Fruit fly (Drosophila melanogaster) whole organism, embryonic: ENCODE results near the gene CG12661.

Source experiments
- ATbp ChIP-seq: fragments of 200-800 bp; sonication (Bioruptor generic); optimal IDR thresholded peaks from 2 replicates; lab custom pipeline; 2017; ENCODE audit warnings: missing biosample characterization, mild to moderate bottlenecking, missing genetic modification characterization, missing genetic modification reagents
- CG10366 ChIP-seq: fragments of 200-800 bp; sonication (Bioruptor generic); IDR thresholded peaks from 2 replicates; pipeline ENCODE4 v1.3.6; 2022; ENCODE audit warnings: missing biosample characterization, missing genetic modification characterization
- CG11696 ChIP-seq: fragments of 200-800 bp; sonication (Bioruptor generic); IDR thresholded peaks from 2 replicates; pipeline ENCODE4 v1.3.6; 2022; ENCODE audit warnings: missing biosample characterization, missing genetic modification characterization
- CG12071 ChIP-seq: fragments of 200-800 bp; sonication (Bioruptor generic); optimal IDR thresholded peaks from 3 replicates; lab custom pipeline; 2018; ENCODE audit warnings: missing biosample characterization, mild to moderate bottlenecking, missing genetic modification characterization
- CG12236 ChIP-seq: fragments of 200-800 bp; sonication (Bioruptor generic); optimal IDR thresholded peaks from 2 replicates; lab custom pipeline; 2016; ENCODE audit warnings: missing biosample characterization, missing genetic modification characterization
- CG18011 ChIP-seq: fragments of 200-800 bp; sonication (Bioruptor generic); optimal IDR thresholded peaks from 2 replicates; lab custom pipeline; 2017; ENCODE audit warnings: missing biosample characterization, missing genetic modification characterization, mild to moderate bottlenecking, moderate library complexity, missing genotype
- CG2199 ChIP-seq: fragments of 200-800 bp; sonication (Bioruptor generic); IDR thresholded peaks from 3 replicates; pipeline ENCODE4 v1.3.6; 2022; ENCODE audit warnings: missing biosample characterization, missing genetic modification characterization
- CG2712 ChIP-seq: fragments of 200-800 bp; optimal IDR thresholded peaks from 3 replicates; lab custom pipeline; 2019; ENCODE audit warnings: missing biosample characterization, mild to moderate bottlenecking, missing genetic modification characterization, moderate library complexity
- CG30020 ChIP-seq: fragments of 200-800 bp; optimal IDR thresholded peaks from 2 replicates; lab custom pipeline; 2019; ENCODE audit warnings: missing biosample characterization, mild to moderate bottlenecking, missing genetic modification characterization, moderate library complexity
- CG33557 ChIP-seq: fragments of 200-800 bp; sonication (Bioruptor generic); optimal IDR thresholded peaks from 2 replicates; lab custom pipeline; 2019; ENCODE audit warnings: missing biosample characterization, mild to moderate bottlenecking, missing genetic modification characterization, moderate library complexity
- CG3847 ChIP-seq: fragments of 200-800 bp; sonication (Bioruptor generic); IDR thresholded peaks from 2 replicates; pipeline ENCODE4 v1.3.6; 2022; ENCODE audit warnings: missing biosample characterization, missing genetic modification characterization
- CG5953 ChIP-seq: fragments of 200-800 bp; sonication (Bioruptor generic); IDR thresholded peaks from 2 replicates; pipeline ENCODE4 v1.3.6; 2022; ENCODE audit warnings: missing biosample characterization, missing genetic modification characterization
- CG6683 ChIP-seq: fragments of 200-800 bp; sonication (Bioruptor generic); optimal IDR thresholded peaks from 2 replicates; lab custom pipeline; 2017; ENCODE audit warnings: missing biosample characterization, mild to moderate bottlenecking, missing genetic modification characterization, missing genetic modification reagents
- CG7987 ChIP-seq: fragments of 200-800 bp; sonication (Bioruptor generic); optimal IDR thresholded peaks from 2 replicates; lab custom pipeline; 2018; ENCODE audit warnings: missing biosample characterization, mild to moderate bottlenecking, missing genetic modification characterization, moderate library complexity
- CG8924 ChIP-seq: fragments of 200-800 bp; optimal IDR thresholded peaks from 3 replicates; lab custom pipeline; 2019; ENCODE audit warnings: missing biosample characterization, mild to moderate bottlenecking, missing genetic modification characterization, moderate library complexity
- CG9215 ChIP-seq: fragments of 200-800 bp; sonication (Bioruptor generic); IDR thresholded peaks from 2 replicates; pipeline ENCODE4 v1.3.6; 2022; ENCODE audit warnings: missing biosample characterization, missing genetic modification characterization
- Camta ChIP-seq: fragments of 200-800 bp; sonication (Bioruptor generic); optimal IDR thresholded peaks from 2 replicates; lab custom pipeline; 2016; ENCODE audit warnings: missing biosample characterization, missing genetic modification characterization
- D19A ChIP-seq: fragments of 200-800 bp; optimal IDR thresholded peaks from 3 replicates; lab custom pipeline; 2019; ENCODE audit warnings: missing biosample characterization, mild to moderate bottlenecking, missing genetic modification characterization, moderate library complexity
- Hand ChIP-seq: fragments of 200-800 bp; sonication (Bioruptor generic); optimal IDR thresholded peaks from 2 replicates; lab custom pipeline; 2017; ENCODE audit warnings: mild to moderate bottlenecking, missing biosample characterization, missing genetic modification reagents, missing genetic modification characterization
- Hey ChIP-seq: fragments of 200-800 bp; sonication (Bioruptor generic); optimal IDR thresholded peaks from 3 replicates; lab custom pipeline; 2018; ENCODE audit warnings: missing biosample characterization, mild to moderate bottlenecking, missing genetic modification characterization
- HmgZ ChIP-seq: fragments of 200-800 bp; sonication (Bioruptor generic); optimal IDR thresholded peaks from 2 replicates; lab custom pipeline; 2018; ENCODE audit warnings: missing biosample characterization, mild to moderate bottlenecking, missing genetic modification characterization
- Lhr ChIP-seq: fragments of 200-800 bp; sonication (Bioruptor generic); optimal IDR thresholded peaks from 3 replicates; lab custom pipeline; 2017; ENCODE audit warnings: mild to moderate bottlenecking, missing biosample characterization, missing genetic modification reagents, missing genetic modification characterization
- Lpt ChIP-seq: fragments of >200 bp; optimal IDR thresholded peaks from 2 replicates; lab custom pipeline; 2018; ENCODE audit warnings: missing biosample characterization, missing genetic modification characterization
- MTF-1 ChIP-seq: fragments of 200-800 bp; sonication (Bioruptor generic); optimal IDR thresholded peaks from 2 replicates; lab custom pipeline; 2018; ENCODE audit warnings: missing biosample characterization, mild to moderate bottlenecking, missing genetic modification characterization, borderline replicate concordance
- Neu2 ChIP-seq: fragments of 200-800 bp; sonication (Bioruptor generic); optimal IDR thresholded peaks from 3 replicates; lab custom pipeline; 2016; ENCODE audit warnings: missing biosample characterization, missing genetic modification characterization, borderline replicate concordance
- Oaz ChIP-seq: fragments of 200-800 bp; sonication (Bioruptor generic); IDR thresholded peaks from 2 replicates; pipeline ENCODE4 v1.3.6; 2022; ENCODE audit warnings: missing biosample characterization, missing genetic modification characterization
- Opbp ChIP-seq: fragments of 200-800 bp; sonication (Bioruptor generic); IDR thresholded peaks from 3 replicates; pipeline ENCODE4 v1.3.6; 2022; ENCODE audit warnings: missing biosample characterization, missing genetic modification characterization; ENCODE audit not compliant: partially characterized antibody
- Xrp1 ChIP-seq: fragments of 200-800 bp; sonication (Bioruptor generic); IDR thresholded peaks from 2 replicates; pipeline ENCODE4 v1.3.6; 2022; ENCODE audit warnings: missing biosample characterization, missing genetic modification characterization
- btn ChIP-seq: fragments of 200-800 bp; sonication (Bioruptor generic); optimal IDR thresholded peaks from 2 replicates; lab custom pipeline; 2016; ENCODE audit warnings: missing biosample characterization, missing genetic modification characterization
- cg ChIP-seq: fragments of 200-800 bp; sonication (Bioruptor generic); optimal IDR thresholded peaks from 3 replicates; lab custom pipeline; 2019; ENCODE audit warnings: missing biosample characterization, mild to moderate bottlenecking, missing genetic modification characterization, moderate library complexity
- croc ChIP-seq: fragments of 200-800 bp; sonication (Bioruptor generic); conservative IDR thresholded peaks from 3 replicates; pipeline ENCODE4 v1.3.6; 2022; ENCODE audit warnings: missing biosample characterization, missing genetic modification characterization
- danr ChIP-seq: fragments of 200-800 bp; sonication (Bioruptor generic); IDR thresholded peaks from 2 replicates; pipeline ENCODE4 v1.3.6; 2022; ENCODE audit warnings: missing biosample characterization, missing genetic modification characterization
- eyg ChIP-seq: fragments of 200-800 bp; sonication (Bioruptor generic); optimal IDR thresholded peaks from 3 replicates; lab custom pipeline; 2016; ENCODE audit warnings: missing biosample characterization, missing genetic modification characterization
- fd3F ChIP-seq: fragments of 200-800 bp; sonication (Bioruptor generic); optimal IDR thresholded peaks from 2 replicates; lab custom pipeline; 2018; ENCODE audit warnings: missing biosample characterization, mild to moderate bottlenecking, missing genetic modification characterization, moderate library complexity
- gcm2 ChIP-seq: fragments of 200-800 bp; sonication (Bioruptor generic); optimal IDR thresholded peaks from 2 replicates; lab custom pipeline; 2016; ENCODE audit warnings: missing biosample characterization, missing genetic modification characterization
- hth ChIP-seq: fragments of >200 bp; optimal IDR thresholded peaks from 2 replicates; lab custom pipeline; 2017; ENCODE audit warnings: inconsistent platforms
- ind ChIP-seq: fragments of 200-800 bp; sonication (Bioruptor generic); optimal IDR thresholded peaks from 3 replicates; lab custom pipeline; 2016; ENCODE audit warnings: missing biosample characterization, missing genetic modification characterization
- insv ChIP-seq, 2 experiments: fragments of 200-800 bp; sonication (Bioruptor generic); optimal IDR thresholded peaks; 3 replicates each; lab custom pipeline; 2016 to 2018; ENCODE audit warnings: missing biosample characterization in 2 of 2, missing genetic modification characterization in 2 of 2
- inv ChIP-seq: fragments of 200-800 bp; sonication (Bioruptor generic); IDR thresholded peaks from 2 replicates; pipeline ENCODE4 v1.3.6; 2022; ENCODE audit warnings: missing biosample characterization, missing genetic modification characterization; ENCODE audit not compliant: partially characterized antibody
- jumu ChIP-seq: fragments of 200-800 bp; sonication (Bioruptor generic); optimal IDR thresholded peaks from 3 replicates; lab custom pipeline; 2016; ENCODE audit warnings: missing biosample characterization, missing genetic modification characterization
- maf-S ChIP-seq: fragments of 200-800 bp; sonication (Bioruptor generic); optimal IDR thresholded peaks from 2 replicates; lab custom pipeline; 2016; ENCODE audit warnings: missing biosample characterization, missing genetic modification characterization
- pb ChIP-seq: fragments of 200-800 bp; sonication (Bioruptor generic); optimal IDR thresholded peaks from 3 replicates; lab custom pipeline; 2016; ENCODE audit warnings: missing biosample characterization, missing genetic modification characterization
- peb ChIP-seq: fragments of 200-800 bp; sonication (Bioruptor generic); IDR thresholded peaks from 2 replicates; pipeline ENCODE4 v1.3.6; 2022; ENCODE audit warnings: missing biosample characterization, missing genetic modification characterization
- sc ChIP-seq, 3 experiments: fragments of >200 bp in 2 of 3; fragments of 200-800 bp in 1 of 3; sonication (Bioruptor generic) in 1 of 3; optimal IDR thresholded peaks; 2 replicates in 2 of 3; 3 replicates in 1 of 3; lab custom pipeline; 2017; ENCODE audit warnings: mild to moderate bottlenecking in 1 of 3, missing biosample characterization in 1 of 3, missing genetic modification characterization in 1 of 3, missing genetic modification reagents in 1 of 3
- shn ChIP-seq: fragments of 200-800 bp; sonication (Bioruptor generic); optimal IDR thresholded peaks from 3 replicates; lab custom pipeline; 2016; ENCODE audit warnings: missing biosample characterization, missing genetic modification characterization
- sna ChIP-seq: fragments of 200-800 bp; sonication (Bioruptor generic); IDR thresholded peaks from 2 replicates; pipeline ENCODE4 v1.3.6; 2022; ENCODE audit warnings: missing biosample characterization, missing genetic modification characterization; ENCODE audit not compliant: partially characterized antibody
- tgo ChIP-seq: fragments of 200-800 bp; sonication (Bioruptor generic); IDR thresholded peaks from 3 replicates; pipeline ENCODE4 v1.3.6; 2022; ENCODE audit warnings: missing biosample characterization, missing genetic modification characterization
- unc-4 ChIP-seq: fragments of 200-800 bp; sonication (Bioruptor generic); IDR thresholded peaks from 2 replicates; pipeline ENCODE4 v1.3.6; 2022; ENCODE audit warnings: missing biosample characterization, missing genetic modification characterization; ENCODE audit not compliant: partially characterized antibody
- wor ChIP-seq: fragments of 200-800 bp; sonication (Bioruptor generic); IDR thresholded peaks from 2 replicates; pipeline ENCODE4 v1.3.6; 2022; ENCODE audit warnings: missing biosample characterization, missing genetic modification characterization

Gene CG12661

DNA sequence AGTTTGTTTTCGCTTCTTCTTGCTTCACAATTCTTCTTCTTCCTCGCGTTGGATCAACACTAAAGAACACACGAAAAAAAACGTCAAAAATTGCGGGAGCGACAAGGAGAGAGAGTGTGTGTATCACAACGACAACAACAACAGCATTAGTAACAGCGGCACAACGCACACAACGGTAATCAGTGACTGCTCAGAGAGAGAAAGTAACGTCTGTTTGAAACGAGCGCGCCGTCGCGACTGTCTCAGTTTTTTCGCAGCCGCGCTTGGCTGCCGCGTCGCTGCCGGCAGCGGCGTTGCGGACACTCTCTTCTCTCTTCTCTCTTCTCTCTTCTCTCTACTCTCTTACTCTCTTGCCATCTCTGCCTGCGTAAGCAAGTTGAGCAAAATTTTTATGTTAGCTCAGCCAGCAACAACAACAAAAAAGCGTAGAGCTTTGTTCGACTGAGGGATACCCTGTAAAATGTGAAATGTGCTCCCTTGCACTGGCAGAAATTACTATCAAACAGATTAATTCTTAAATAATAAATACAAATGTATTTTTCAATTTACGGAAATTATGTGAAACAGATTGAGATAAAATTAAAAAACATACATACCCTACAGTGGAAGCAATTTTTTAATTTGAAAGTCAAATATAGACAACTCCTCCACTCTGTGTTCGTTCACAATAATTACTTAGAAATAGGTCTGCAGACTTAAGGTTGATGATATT, 31.8 kb downstream of the CG12661 start (continued):
- TF ChIP-seq pb (GFP tag; lab: Kevin White, UChicago) (no peak), Hey (tag; lab: Kevin White, UChicago) (no peak), CG30020 (tag; lab: Kevin White, UChicago) (no peak), CG2712 (peak; percentile 79), Camta (GFP tag; lab: Kevin White, UChicago) (peak; percentile 27), inv (GFP tag; lab: Robert Waterston, UW) (no peak), sc (optimal IDR thresholded peaks at IDR 0.05; lab: Kevin White, UChicago) (no peak), sc (GFP tag; optimal IDR thresholded peaks at IDR 0.05; lab: Kevin White, UChicago) (peak; percentile 36), tgo (GFP tag; lab: Robert Waterston, UW) (peak; percentile 63), ind (GFP tag; lab: Kevin White, UChicago) (peak; percentile 70), CG2199 (no peak), hth (lab: Kevin White, UChicago) (no peak), CG18011 (no peak), peb (no peak), eyg (GFP tag; lab: Kevin White, UChicago) (no peak), jumu (no peak), CG10366 (GFP tag; lab: Robert Waterston, UW) (peak; percentile 69), unc-4 (GFP tag; lab: Robert Waterston, UW) (peak; percentile 33), maf-S (GFP tag; lab: Kevin White, UChicago) (peak; percentile 20), Xrp1 (GFP tag; lab: Robert Waterston, UW) (peak; percentile 75), CG3847 (GFP tag; lab: Robert Waterston, UW) (peak; percentile 64), Neu2 (peak; percentile 55), HmgZ (tag; lab: Kevin White, UChicago) (peak; percentile 25), CG11696 (GFP tag; lab: Robert Waterston, UW) (peak; percentile 53; the same call in 1 of the 2 replicates), danr (GFP tag; lab: Robert Waterston, UW) (no peak), CG33557 (GFP tag; lab: Kevin White, UChicago) (no peak), gcm2 (GFP tag; lab: Kevin White, UChicago) (peak; percentile 5), shn (peak; percentile 23), fd3F (peak; percentile 60), Hand (GFP tag; lab: Kevin White, UChicago) (no peak), D19A (tag; lab: Kevin White, UChicago) (peak; percentile 91), Opbp (GFP tag; lab: Robert Waterston, UW) (peak; percentile 33; the same call in 1 of the 3 replicates), wor (GFP tag; lab: Robert Waterston, UW) (peak; percentile 73), CG9215 (GFP tag; lab: Robert Waterston, UW) (peak; percentile 32; the same call in 1 of the 2 replicates), CG12071 (GFP tag; lab: Kevin White, UChicago) (peak; percentile 41), croc (GFP tag; lab: Robert Waterston, UW) (peak; percentile 52; the same call in 2 of the 3 replicates), MTF-1 (GFP tag; lab: Kevin White, UChicago) (no peak), sna (GFP tag; lab: Robert Waterston, UW) (no peak), Oaz (peak; percentile 26; the same call in 1 of the 2 replicates), Lhr (GFP tag; lab: Kevin White, UChicago) (peak; percentile 3), CG12236 (GFP tag; lab: Kevin White, UChicago) (no peak), CG8924 (peak; percentile 73), Lpt (GFP tag; lab: Kevin White, UChicago) (no peak), insv (GFP tag; optimal IDR thresholded peaks at IDR 0.05; lab: Kevin White, UChicago) (peak in 1 of 2 experiments; percentile 48), CG5953 (GFP tag; lab: Robert Waterston, UW) (peak; percentile 58), ATbp (GFP tag; lab: Kevin White, UChicago) (peak; percentile 64), CG7987 (GFP tag; lab: Kevin White, UChicago) (peak; percentile 5), cg (GFP tag; lab: Kevin White, UChicago) (peak; percentile 86), CG6683 (GFP tag; lab: Kevin White, UChicago) (peak; percentile 25), btn (no peak)
